Fruit fly (Drosophila melanogaster) whole organism, embryonic: ENCODE measurements around the gene GstO3.

Source experiments
- Adf1 ChIP-seq: fragments of 200-800 bp; sonication (Bioruptor generic); IDR thresholded peaks from 2 replicates; pipeline ENCODE4 v1.3.6; 2022; ENCODE audit warnings: missing biosample characterization, missing genetic modification characterization
- Atf6 ChIP-seq: fragments of 200-800 bp; sonication (Bioruptor generic); IDR thresholded peaks from 2 replicates; pipeline ENCODE4 v1.3.6; 2022; ENCODE audit warnings: missing biosample characterization, missing genetic modification characterization
- CG14860 ChIP-seq: fragments of 200-800 bp; sonication (Bioruptor generic); IDR thresholded peaks from 3 replicates; pipeline ENCODE4 v1.3.6; 2022; ENCODE audit warnings: missing biosample characterization, missing genetic modification characterization; ENCODE audit not compliant: partially characterized antibody
- CG17328 ChIP-seq: fragments of 200-800 bp; sonication (Bioruptor generic); IDR thresholded peaks from 2 replicates; pipeline ENCODE4 v1.3.6; 2022; ENCODE audit warnings: missing biosample characterization, missing genetic modification characterization
- CG2116 ChIP-seq: fragments of 200-800 bp; sonication (Bioruptor generic); optimal IDR thresholded peaks from 3 replicates; lab custom pipeline; 2018; ENCODE audit warnings: missing biosample characterization, mild to moderate bottlenecking, missing genetic modification characterization
- CG32532 ChIP-seq: fragments of 200-800 bp; sonication (Bioruptor generic); IDR thresholded peaks from 2 replicates; pipeline ENCODE4 v1.3.6; 2022; ENCODE audit warnings: missing biosample characterization, missing genetic modification characterization
- CG6175 ChIP-seq: fragments of 200-800 bp; sonication (Bioruptor generic); IDR thresholded peaks from 3 replicates; pipeline ENCODE4 v1.3.6; 2022; ENCODE audit warnings: missing biosample characterization, missing genetic modification characterization
- CG6765 ChIP-seq: fragments of 200-800 bp; sonication (Bioruptor generic); optimal IDR thresholded peaks from 3 replicates; lab custom pipeline; 2017; ENCODE audit warnings: missing biosample characterization, mild to moderate bottlenecking, missing genetic modification characterization
- CG8290 ChIP-seq, 3 experiments: fragments of 200-800 bp; sonication (Bioruptor generic); optimal IDR thresholded peaks; 2 replicates each; lab custom pipeline; 2016 to 2019; ENCODE audit warnings: missing biosample characterization in 3 of 3, missing genetic modification characterization in 3 of 3, mild to moderate bottlenecking in 2 of 3, moderate library complexity in 1 of 3
- CG8765 ChIP-seq: fragments of 200-800 bp; sonication (Bioruptor generic); IDR thresholded peaks from 2 replicates; pipeline ENCODE4 v1.3.6; 2022; ENCODE audit warnings: missing biosample characterization, missing genetic modification characterization
- CTCF ChIP-seq: fragments of 200-800 bp; sonication (Bioruptor generic); optimal IDR thresholded peaks from 2 replicates; lab custom pipeline; 2017; ENCODE audit warnings: missing biosample characterization, mild to moderate bottlenecking, missing genetic modification characterization, moderate library complexity
- Deaf1 ChIP-seq: fragments of 200-800 bp; optimal IDR thresholded peaks from 3 replicates; lab custom pipeline; 2019; ENCODE audit warnings: missing biosample characterization, mild to moderate bottlenecking, missing genetic modification characterization, moderate library complexity
- E2f1 ChIP-seq: fragments of 200-800 bp; sonication (Bioruptor generic); IDR thresholded peaks from 2 replicates; pipeline ENCODE4 v1.3.6; 2022; ENCODE audit warnings: missing biosample characterization, missing genetic modification characterization
- Ets65A ChIP-seq: fragments of 200-800 bp; sonication (Bioruptor generic); peaks from one replicate; lab custom pipeline; 2016; ENCODE audit warnings: missing biosample characterization, missing genetic modification characterization
- Gsc ChIP-seq: fragments of 200-800 bp; sonication (Bioruptor generic); IDR thresholded peaks from 2 replicates; pipeline ENCODE4 v1.3.6; 2022; ENCODE audit warnings: missing biosample characterization, missing genetic modification characterization
- HLHmδ ChIP-seq: fragments of 200-800 bp; sonication (Bioruptor generic); optimal IDR thresholded peaks from 2 replicates; lab custom pipeline; 2018; ENCODE audit warnings: missing biosample characterization, mild to moderate bottlenecking, missing genetic modification characterization, moderate library complexity
- MBD-R2 ChIP-seq: fragments of 200-800 bp; sonication (Bioruptor generic); IDR thresholded peaks from 2 replicates; pipeline ENCODE4 v1.3.6; 2022; ENCODE audit warnings: missing biosample characterization, missing genetic modification characterization
- Med ChIP-seq: fragments of 200-800 bp; sonication (Bioruptor generic); peaks from one replicate; lab custom pipeline; 2016; ENCODE audit warnings: missing biosample characterization, missing genetic modification characterization, mild to moderate bottlenecking, inconsistent platforms, moderate library complexity
- Sox100B ChIP-seq: fragments of 200-800 bp; sonication (Bioruptor generic); optimal IDR thresholded peaks from 3 replicates; lab custom pipeline; 2018; ENCODE audit warnings: missing biosample characterization, mild to moderate bottlenecking, missing genetic modification characterization
- Trl ChIP-seq, 3 experiments: fragments of >200 bp in 2 of 3; fragments of 200-800 bp in 1 of 3; sonication (Bioruptor generic) in 1 of 3; optimal IDR thresholded peaks; 2 replicates in 1 of 3; 3 replicates in 2 of 3; lab custom pipeline; 2016 to 2017; ENCODE audit warnings: missing biosample characterization in 1 of 3, missing genetic modification characterization in 1 of 3
- ase ChIP-seq: fragments of 200-800 bp; sonication (Bioruptor generic); IDR thresholded peaks from 3 replicates; pipeline ENCODE4 v1.3.6; 2022; ENCODE audit warnings: missing biosample characterization, missing genetic modification characterization
- cas ChIP-seq: fragments of 200-800 bp; sonication (Bioruptor generic); IDR thresholded peaks from 2 replicates; pipeline ENCODE4 v1.3.6; 2022; ENCODE audit warnings: missing biosample characterization, missing genetic modification characterization
- cg ChIP-seq: fragments of 200-800 bp; sonication (Bioruptor generic); optimal IDR thresholded peaks from 3 replicates; lab custom pipeline; 2019; ENCODE audit warnings: missing biosample characterization, mild to moderate bottlenecking, missing genetic modification characterization, moderate library complexity
- chinmo ChIP-seq: fragments of 200-800 bp; sonication (Bioruptor generic); IDR thresholded peaks from 4 replicates; pipeline ENCODE4 v1.3.6; 2022; ENCODE audit warnings: missing biosample characterization, missing genetic modification characterization; ENCODE audit not compliant: partially characterized antibody
- chm ChIP-seq: fragments of 200-800 bp; sonication (Bioruptor generic); IDR thresholded peaks from 2 replicates; pipeline ENCODE4 v1.3.6; 2022; ENCODE audit warnings: missing biosample characterization, missing genetic modification characterization
- ewg ChIP-seq: fragments of 200-800 bp; sonication (Bioruptor generic); optimal IDR thresholded peaks from 3 replicates; lab custom pipeline; 2017; ENCODE audit warnings: mild to moderate bottlenecking, missing biosample characterization, missing genetic modification reagents, missing genetic modification characterization
- lov ChIP-seq, 2 experiments: fragments of 200-800 bp in 1 of 2; fragments of >200 bp in 1 of 2; sonication (Bioruptor generic) in 1 of 2; IDR thresholded peaks in 1 of 2; optimal IDR thresholded peaks in 1 of 2; 2 replicates in 1 of 2; 3 replicates in 1 of 2; pipeline versions ENCODE4 v1.3.6 to Lab custom; 2017 to 2022; ENCODE audit warnings: missing biosample characterization in 1 of 2, missing genetic modification characterization in 1 of 2
- nerfin-1 ChIP-seq: fragments of 200-800 bp; sonication (Bioruptor generic); optimal IDR thresholded peaks from 3 replicates; lab custom pipeline; 2019; ENCODE audit warnings: missing biosample characterization, mild to moderate bottlenecking, missing genetic modification characterization, moderate library complexity
- pros ChIP-seq: fragments of 200-800 bp; sonication (Bioruptor generic); optimal IDR thresholded peaks from 3 replicates; lab custom pipeline; 2019; ENCODE audit warnings: missing biosample characterization, mild to moderate bottlenecking, missing genetic modification characterization, moderate library complexity
- seq ChIP-seq: fragments of 200-800 bp; sonication (Bioruptor generic); IDR thresholded peaks from 2 replicates; pipeline ENCODE4 v1.3.6; 2022; ENCODE audit warnings: missing biosample characterization, missing genetic modification characterization
- sob ChIP-seq: fragments of 200-800 bp; sonication (Bioruptor generic); IDR thresholded peaks from 2 replicates; pipeline ENCODE4 v1.3.6; 2022; ENCODE audit warnings: missing biosample characterization, missing genetic modification characterization
- tap ChIP-seq: fragments of 200-800 bp; optimal IDR thresholded peaks from 3 replicates; lab custom pipeline; 2019; ENCODE audit warnings: missing biosample characterization, mild to moderate bottlenecking, missing genetic modification characterization, moderate library complexity

GstO3 gene

DNA sequence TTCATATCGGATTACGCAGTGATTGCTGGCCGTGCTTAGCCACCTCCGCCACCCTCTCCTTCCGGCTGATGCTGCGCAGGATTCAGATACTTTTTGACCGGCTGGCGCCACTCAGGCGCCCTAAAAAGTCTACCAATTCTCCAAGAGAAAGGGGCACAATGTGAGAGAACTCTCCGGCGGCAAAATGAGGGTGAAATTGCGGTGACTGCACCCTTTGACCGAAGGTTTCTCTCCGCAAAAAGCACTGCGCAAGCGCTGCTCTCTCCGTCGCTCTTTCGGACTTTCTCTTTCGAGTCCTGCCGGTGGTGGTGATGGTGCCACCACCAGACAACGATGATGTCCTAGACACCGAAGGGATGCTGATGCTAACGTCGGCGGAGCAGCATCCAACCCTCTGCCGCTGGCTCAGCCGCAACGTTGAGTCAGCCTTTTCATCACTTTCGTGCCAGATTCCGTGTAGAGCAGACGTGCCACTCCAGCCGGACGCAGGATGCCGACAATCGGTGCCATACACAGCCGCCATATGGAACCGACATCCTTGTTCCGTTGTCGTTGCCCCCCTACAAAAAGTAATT is 41.2 kb downstream of the GstO3 start:
- TF ChIP-seq Ets65A (GFP tag; lab: Kevin White, UChicago) (peak; percentile 51), ewg (GFP tag; lab: Kevin White, UChicago) (peak; percentile 93), CG6765 (GFP tag; lab: Kevin White, UChicago) (peak; percentile 6), chm (GFP tag; lab: Robert Waterston, UW) (peak; percentile 38; the same call in 1 of the 2 replicates), ase (GFP tag; lab: Robert Waterston, UW) (0 out of 3 replicates have a peak, but pooled peaks have one; percentile 35), seq (GFP tag; lab: Robert Waterston, UW) (peak; percentile 88), Trl (optimal IDR thresholded peaks at IDR 0.05; lab: Kevin White, UChicago) (peak; percentile 63 to 66), Trl (GFP tag; optimal IDR thresholded peaks at IDR 0.05; lab: Kevin White, UChicago) (peak; percentile 10), Med (peak; percentile 82), tap (tag; lab: Kevin White, UChicago) (no peak), Deaf1 (tag; lab: Kevin White, UChicago) (peak; percentile 33), CG8290 (GFP tag; optimal IDR thresholded peaks at IDR 0.05; lab: Kevin White, UChicago) (no peak), CG8290 (tag; optimal IDR thresholded peaks at IDR 0.05; lab: Kevin White, UChicago) (no peak), Atf6 (GFP tag; lab: Robert Waterston, UW) (no peak), sob (GFP tag; lab: Robert Waterston, UW) (no peak), CTCF (peak; percentile 44), HLHmδ (GFP tag; lab: Kevin White, UChicago) (peak; percentile 23), E2f1 (GFP tag; lab: Robert Waterston, UW) (no peak), pros (peak; percentile 54), Adf1 (GFP tag; lab: Robert Waterston, UW) (peak; percentile 64; the same call in 1 of the 2 replicates), cas (no peak), nerfin-1 (tag; lab: Kevin White, UChicago) (peak; percentile 18), CG8765 (no peak), CG14860 (GFP tag; lab: Robert Waterston, UW) (peak; percentile 19; the same call in 1 of the 3 replicates), CG17328 (GFP tag; lab: Robert Waterston, UW) (peak; percentile 13; the same call in 1 of the 2 replicates)

DNA sequence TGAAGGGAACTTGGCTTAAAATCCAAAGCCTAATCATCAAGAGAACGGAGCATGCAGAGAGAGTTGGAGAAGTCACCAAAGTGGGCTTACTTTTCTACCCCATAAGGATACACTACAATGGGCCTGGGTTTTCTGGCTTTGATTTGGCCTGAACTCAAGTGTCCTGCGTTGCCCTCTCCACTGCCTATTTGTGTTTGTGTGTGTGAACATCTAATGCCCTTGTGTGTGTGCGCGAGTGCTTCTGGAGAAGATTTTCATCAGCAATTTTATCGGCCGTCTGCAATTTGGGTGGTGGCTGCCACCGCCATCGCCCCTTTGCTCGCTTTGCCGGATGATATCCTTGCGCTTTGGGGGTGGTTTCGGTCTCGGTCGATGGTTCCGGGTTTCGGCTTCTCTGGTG is 42.0 kb downstream of the GstO3 start:
- TF ChIP-seq pros (peak; percentile 92), MBD-R2 (GFP tag; lab: Robert Waterston, UW) (0 out of 2 replicates have a peak, but pooled peaks have one; percentile 12), lov (optimal IDR thresholded peaks at IDR 0.05; lab: Kevin White, UChicago) (no peak), lov (GFP tag; IDR thresholded peaks at IDR 0.05; lab: Robert Waterston, UW) (0 out of 3 replicates have a peak, but pooled peaks have one; percentile 14), CG6175 (no peak), Gsc (GFP tag; lab: Robert Waterston, UW) (no peak), Trl (optimal IDR thresholded peaks at IDR 0.05; lab: Kevin White, UChicago) (peak in 1 of 2 experiments; percentile 19), Trl (GFP tag; optimal IDR thresholded peaks at IDR 0.05; lab: Kevin White, UChicago) (no peak), CG32532 (GFP tag; lab: Robert Waterston, UW) (peak; percentile 28; the same call in 1 of the 2 replicates), chinmo (GFP tag; lab: Robert Waterston, UW) (0 out of 4 replicates have a peak, but pooled peaks have one; percentile 17), cg (peak; percentile 7), CG2116 (GFP tag; lab: Kevin White, UChicago) (no peak), Sox100B (GFP tag; lab: Kevin White, UChicago) (no peak)
